Worm (Caenorhabditis elegans) whole organism, L2 larva: ENCODE data around the gene uggt-1.

ENCODE experiments used
- lsy-2 ChIP-seq, 2 experiments: fragments of 150-350 bp in 1 of 2; sonication (generic microtip) in 1 of 2; optimal IDR thresholded peaks; 2 replicates each; lab custom pipeline; 2014 to 2017; ENCODE audit warnings: missing biosample characterization in 2 of 2, missing genetic modification characterization in 2 of 2
- nhr-12 ChIP-seq: fragments of 150-350 bp; optimal IDR thresholded peaks from 2 replicates; lab custom pipeline; 2014; ENCODE audit warnings: missing biosample characterization, missing genetic modification characterization
- nhr-237 ChIP-seq: fragments of 150-350 bp; optimal IDR thresholded peaks from 2 replicates; lab custom pipeline; 2014; ENCODE audit warnings: missing biosample characterization, missing genetic modification characterization
- unc-62 ChIP-seq: fragments of 150-350 bp; optimal IDR thresholded peaks from 2 replicates; lab custom pipeline; 2014; ENCODE audit warnings: missing biosample characterization, missing genetic modification reagents, missing genetic modification characterization

DNA sequence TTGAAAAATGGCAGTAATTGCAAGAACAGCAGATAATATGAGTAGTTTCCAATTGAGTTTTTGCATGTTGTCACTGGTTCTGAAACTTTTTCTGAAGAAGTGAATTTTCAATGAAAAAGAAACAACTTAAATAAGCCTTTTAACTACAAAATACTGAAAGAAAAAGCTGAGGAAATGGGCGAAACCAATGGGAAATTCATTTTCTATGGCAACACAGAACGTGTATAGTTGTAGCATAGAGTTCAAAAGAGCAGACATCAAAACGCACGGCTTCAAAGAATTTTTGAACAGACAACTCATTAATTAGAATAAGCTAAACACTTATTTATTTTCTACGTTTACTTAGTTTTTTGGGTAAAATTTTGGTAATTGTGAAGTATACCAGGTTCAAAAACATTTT lies 7.8 kb downstream of the uggt-1 start, which contains the start of gene F48E3.2:
- TF ChIP-seq nhr-237: no peak
- no peak for TF ChIP-seq nhr-12 (tag; lab: Kevin White, UChicago)
- no peak for TF ChIP-seq unc-62 (GFP tag; lab: Kevin White, UChicago)
- no peak for TF ChIP-seq lsy-2 (tag; optimal IDR thresholded peaks at IDR 0.05; lab: Kevin White, UChicago)
